Worm (Caenorhabditis elegans) whole organism, early embryonic: Measurements from ENCODE around the gene C25G4.3.

Experiments
- F13C5.2 ChIP-seq: sonication (generic microtip); optimal IDR thresholded peaks from 2 replicates; lab custom pipeline; 2017; ENCODE audit warnings: mild to moderate bottlenecking, missing genetic modification characterization, inconsistent platforms, missing compliant biosample characterization
- ama-1 ChIP-seq: fragments of 150-350 bp; optimal IDR thresholded peaks from 2 replicates; lab custom pipeline; 2014
- ets-7 ChIP-seq: sonication (generic microtip); optimal IDR thresholded peaks from 2 replicates; lab custom pipeline; 2016; ENCODE audit warnings: missing genotype, missing genetic modification characterization, missing compliant biosample characterization
- flt-1 ChIP-seq: fragments of 200-800 bp; sonication (Bioruptor generic); IDR thresholded peaks from 2 replicates; pipeline ENCODE4 v1.3.6; 2022; ENCODE audit warnings: missing genetic modification characterization, missing compliant biosample characterization
- sea-1 ChIP-seq: fragments of 200-800 bp; sonication (Bioruptor generic); conservative IDR thresholded peaks from 2 replicates; pipeline ENCODE4 v1.3.6; 2022; ENCODE audit warnings: missing genetic modification characterization, missing compliant biosample characterization
- tbx-11 ChIP-seq: fragments of 200-800 bp; sonication (Bioruptor generic); IDR thresholded peaks from 2 replicates; pipeline ENCODE4 v1.3.6; 2022; ENCODE audit warnings: missing genetic modification characterization, missing compliant biosample characterization

DNA sequence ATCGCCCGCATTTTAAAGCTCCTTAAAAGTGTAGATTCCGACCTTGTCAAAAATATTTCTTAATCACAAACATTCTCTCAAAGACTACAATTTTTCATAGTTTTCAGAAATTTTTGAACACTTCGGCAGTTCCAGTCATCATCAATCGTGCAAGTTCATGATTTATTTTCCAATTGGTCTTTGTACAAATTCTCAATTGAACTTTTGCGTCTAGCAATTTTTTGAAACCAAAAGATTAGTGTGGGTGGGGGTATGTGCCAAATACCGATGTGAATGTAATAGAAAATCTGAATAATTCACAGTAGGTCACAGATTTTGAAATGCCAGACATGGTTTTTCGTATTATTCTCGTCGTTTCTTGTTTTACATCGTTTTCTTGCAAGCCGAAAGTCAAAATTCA, 7.3 kb downstream of the C25G4.3 start, which contains the start of gene clec-185:
- TF ChIP-seq sea-1 (GFP tag; lab: Robert Waterston, UW) (no peak), flt-1 (GFP tag; lab: Robert Waterston, UW) (no peak), F13C5.2 (tag; lab: Kevin White, UChicago) (no peak), ama-1 (lab: Kevin White, UChicago) (no peak), tbx-11 (GFP tag; lab: Robert Waterston, UW) (no peak), ets-7 (no peak)
